Worm (Caenorhabditis elegans) whole organism, L4 larva: ENCODE measurements around the gene skr-3.
A peak's percentile ranks its signal among the peaks of the same experiment; 100 is the strongest.

Experiments
- Y48G9A.11 ChIP-seq: fragments of 200-800 bp; sonication (Bioruptor generic); IDR thresholded peaks from 2 replicates; pipeline ENCODE4 v1.3.6; 2022; ENCODE audit warnings: missing genetic modification reagents, missing genetic modification characterization, missing compliant biosample characterization
- ctbp-1 ChIP-seq: fragments of 200-800 bp; sonication (Bioruptor generic); IDR thresholded peaks from 2 replicates; pipeline ENCODE4 v1.3.6; 2022; ENCODE audit warnings: missing genetic modification reagents, missing genetic modification characterization, missing compliant biosample characterization
- daf-16 ChIP-seq, 3 experiments: sonication (generic microtip); optimal IDR thresholded peaks; 2 replicates each; lab custom pipeline; 2016 to 2017; ENCODE audit warnings: missing genetic modification characterization in 3 of 3, missing genetic modification reagents in 3 of 3, mild to moderate bottlenecking in 2 of 3, missing compliant biosample characterization in 2 of 3, missing biosample characterization in 1 of 3, moderate library complexity in 1 of 3
- dve-1 ChIP-seq: sonication (generic microtip); optimal IDR thresholded peaks from 2 replicates; lab custom pipeline; 2017; ENCODE audit warnings: antibody characterized with exemption, mild to moderate bottlenecking, missing genetic modification characterization, missing compliant biosample characterization; ENCODE audit not compliant: insufficient read depth
- hif-1 ChIP-seq, 2 experiments: sonication (generic microtip); optimal IDR thresholded peaks; 2 replicates each; lab custom pipeline; 2016 to 2017; ENCODE audit warnings: missing compliant biosample characterization in 2 of 2, missing genetic modification characterization in 2 of 2, missing genetic modification reagents in 2 of 2, missing genotype in 2 of 2, mild to moderate bottlenecking in 1 of 2
- tag-97 ChIP-seq: fragments of 200-800 bp; sonication (Bioruptor generic); IDR thresholded peaks from 2 replicates; pipeline ENCODE4 v1.3.6; 2022; ENCODE audit warnings: missing genetic modification characterization, missing compliant biosample characterization
- unc-62 ChIP-seq, 3 experiments: fragments of 150-350 bp in 1 of 3; sonication (generic microtip); optimal IDR thresholded peaks in 2 of 3; peaks in 1 of 3; 1 replicate in 1 of 3; 2 replicates in 2 of 3; lab custom pipeline; 2014 to 2017; ENCODE audit warnings: missing biosample characterization in 3 of 3, missing genetic modification characterization in 3 of 3, missing genetic modification reagents in 3 of 3, missing genotype in 1 of 3
- zag-1 ChIP-seq: fragments of 150-350 bp; optimal IDR thresholded peaks from 2 replicates; lab custom pipeline; 2014; ENCODE audit warnings: missing biosample characterization, missing genetic modification characterization

skr-3 gene

DNA sequence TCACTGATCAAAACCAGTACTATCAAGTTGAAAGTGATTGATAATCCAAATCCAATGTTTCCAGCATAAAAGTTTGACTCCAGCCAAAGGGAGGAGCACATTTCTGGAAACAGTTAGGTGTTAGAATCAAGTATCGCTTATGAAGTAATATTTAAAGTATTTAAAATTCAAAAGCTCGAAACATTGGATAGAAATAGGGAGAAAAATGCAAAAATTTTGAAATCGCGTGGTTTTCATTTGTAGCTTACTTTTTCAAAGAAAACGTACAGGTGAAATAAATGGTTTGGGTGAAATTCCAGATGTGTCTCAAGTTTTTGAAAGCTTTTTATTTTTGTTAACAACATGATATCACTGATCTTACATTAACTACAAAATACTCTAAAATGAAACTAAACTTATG lies 48.1 kb downstream of the skr-3 start, which contains the start of gene str-111:
TSS of gene str-111 (minus strand) at position 101 of the 400 bp plus-strand sequence.
- no peak for TF ChIP-seq hif-1 (tag; optimal IDR thresholded peaks at IDR 0.05; lab: Kevin White, UChicago)
- TF ChIP-seq tag-97 (GFP tag; lab: Robert Waterston, UW) = no peak
- TF ChIP-seq Y48G9A.11 (GFP tag; lab: Robert Waterston, UW) = no peak
- TF ChIP-seq ctbp-1 = no peak
- TF ChIP-seq dve-1 (tag; lab: Kevin White, UChicago) = no peak
- TF ChIP-seq daf-16 (GFP tag; optimal IDR thresholded peaks at IDR 0.05; lab: Kevin White, UChicago) = no peak
- no peak for TF ChIP-seq daf-16 (tag; optimal IDR thresholded peaks at IDR 0.05; lab: Kevin White, UChicago)
- TF ChIP-seq, all 104 proteins: peak for 0

ce11 chrV:16171721-16172120 lies 50.8 kb downstream of the skr-3 start, which contains the start of gene K05D4.9:
K05D4.9 (minus strand) TSS chrV:16171821.
- TF ChIP-seq zag-1 (tag; lab: Kevin White, UChicago) (no peak), unc-62 (GFP tag; optimal IDR thresholded peaks at IDR 0.05 in 1 of 2; lab: Kevin White, UChicago) (peak in 1 of 2 experiments; percentile 41), unc-62 (tag; optimal IDR thresholded peaks at IDR 0.05; lab: Kevin White, UChicago) (no peak)
